Worm (Caenorhabditis elegans) whole organism, L1 larva: ENCODE results near the gene K10D11.4.

Experiments
- Y116A8C.19 ChIP-seq: sonication (generic microtip); optimal IDR thresholded peaks from 2 replicates; lab custom pipeline; 2016; ENCODE audit warnings: missing compliant biosample characterization, missing genetic modification characterization, borderline replicate concordance
- ama-1 ChIP-seq: fragments of 150-350 bp; optimal IDR thresholded peaks from 2 replicates; lab custom pipeline; 2014
- blmp-1 ChIP-seq: fragments of 150-350 bp; optimal IDR thresholded peaks from 2 replicates; lab custom pipeline; 2014; ENCODE audit warnings: missing biosample characterization, missing genetic modification characterization
- efl-1 ChIP-seq, 4 experiments: fragments of 150-350 bp; optimal IDR thresholded peaks in 3 of 4; peaks in 1 of 4; 1 replicate in 1 of 4; 2 replicates in 3 of 4; lab custom pipeline; 2014; ENCODE audit warnings: missing biosample characterization in 2 of 4, missing genetic modification characterization in 2 of 4, missing genetic modification reagents in 2 of 4
- efl-3 ChIP-seq: fragments of 200-800 bp; sonication (Bioruptor generic); optimal IDR thresholded peaks from 2 replicates; lab custom pipeline; 2018; ENCODE audit warnings: mild to moderate bottlenecking, missing genetic modification characterization, missing compliant biosample characterization
- fkh-4 ChIP-seq: sonication (generic microtip); optimal IDR thresholded peaks from 2 replicates; lab custom pipeline; 2016; ENCODE audit warnings: missing compliant biosample characterization, missing genetic modification characterization, borderline replicate concordance
- lin-35 ChIP-seq, 2 experiments: fragments of 150-350 bp; optimal IDR thresholded peaks; 2 replicates each; lab custom pipeline; 2014; ENCODE audit warnings: missing biosample characterization in 2 of 2, missing genetic modification characterization in 2 of 2, missing genetic modification reagents in 2 of 2
- mep-1 ChIP-seq: fragments of 150-350 bp; optimal IDR thresholded peaks from 2 replicates; lab custom pipeline; 2014; ENCODE audit warnings: missing biosample characterization, missing genetic modification characterization
- snpc-4 ChIP-seq: fragments of 150-350 bp; optimal IDR thresholded peaks from 2 replicates; lab custom pipeline; 2014; ENCODE audit warnings: missing biosample characterization, missing genetic modification characterization
- unc-62 ChIP-seq: fragments of 150-350 bp; optimal IDR thresholded peaks from 2 replicates; lab custom pipeline; 2014; ENCODE audit warnings: missing biosample characterization, missing genetic modification reagents, missing genetic modification characterization
- unc-98 ChIP-seq: fragments of 200-800 bp; sonication (Bioruptor generic); IDR thresholded peaks from 2 replicates; pipeline ENCODE4 v1.3.6; 2022; ENCODE audit warnings: missing genetic modification characterization, missing compliant biosample characterization
- zag-1 ChIP-seq: fragments of 150-350 bp; optimal IDR thresholded peaks from 2 replicates; lab custom pipeline; 2014; ENCODE audit warnings: missing biosample characterization, missing genetic modification characterization
- ztf-11 ChIP-seq, 2 experiments: sonication (generic microtip); optimal IDR thresholded peaks; 2 replicates each; lab custom pipeline; 2016 to 2017; ENCODE audit warnings: missing genetic modification characterization in 2 of 2, missing biosample characterization in 1 of 2, missing compliant biosample characterization in 1 of 2

K10D11.4 gene

DNA sequence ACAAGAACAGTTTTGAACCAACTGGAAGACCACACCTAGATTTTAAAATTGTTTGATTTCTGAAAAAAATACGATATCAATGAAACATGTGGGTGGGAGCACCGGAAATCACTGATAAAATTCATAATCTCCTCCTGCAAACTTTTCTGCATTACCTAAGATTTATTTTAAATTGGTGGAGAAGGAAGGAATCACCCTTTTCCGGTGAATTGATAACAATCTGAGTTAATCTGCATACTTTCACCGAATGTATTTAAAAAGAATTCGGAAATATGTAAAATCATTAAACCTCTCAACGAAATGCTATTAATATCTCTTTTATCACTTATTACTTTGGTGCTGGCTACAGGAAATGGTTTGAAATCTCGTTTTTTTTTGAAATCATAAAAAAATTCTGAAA, 51.6 kb downstream of the K10D11.4 start, which contains the start of gene dct-19:
TSS of gene dct-19 (plus strand) at position 301 of the 400 bp plus-strand sequence.
- TF ChIP-seq lin-35 (GFP tag; optimal IDR thresholded peaks at IDR 0.05; lab: Kevin White, UChicago) (no peak), ama-1 (lab: Kevin White, UChicago) (no peak), zag-1 (no peak), unc-62 (GFP tag; lab: Kevin White, UChicago) (no peak), blmp-1 (tag; lab: Kevin White, UChicago) (no peak), fkh-4 (tag; lab: Kevin White, UChicago) (no peak), Y116A8C.19 (tag; lab: Kevin White, UChicago) (no peak), unc-98 (GFP tag; lab: Robert Waterston, UW) (no peak), ztf-11 (tag; optimal IDR thresholded peaks at IDR 0.05; lab: Kevin White, UChicago) (no peak), mep-1 (tag; lab: Kevin White, UChicago) (no peak), efl-1 (optimal IDR thresholded peaks at IDR 0.05; lab: Kevin White, UChicago) (no peak), efl-1 (GFP tag; optimal IDR thresholded peaks at IDR 0.05 in 1 of 2; lab: Kevin White, UChicago) (no peak), snpc-4 (no peak), efl-3 (GFP tag; lab: Kevin White, UChicago) (no peak)
- TF ChIP-seq, all 84 proteins: peak for 0
